Fruit fly (Drosophila melanogaster) whole organism, pupa: ENCODE data around the gene CG15021.

Experiments used
- CG10348 ChIP-seq: fragments of 200-800 bp; sonication (Bioruptor generic); IDR thresholded peaks from 2 replicates; pipeline ENCODE4 v1.3.6; 2022; ENCODE audit warnings: missing biosample characterization, missing genetic modification characterization
- CG12605 ChIP-seq: fragments of 200-800 bp; sonication (Bioruptor generic); IDR thresholded peaks from 2 replicates; pipeline ENCODE4 v1.3.6; 2022; ENCODE audit warnings: missing biosample characterization, missing genetic modification characterization
- CG14655 ChIP-seq: fragments of 200-800 bp; sonication (Bioruptor generic); optimal IDR thresholded peaks from 3 replicates; lab custom pipeline; 2017; ENCODE audit warnings: mild to moderate bottlenecking, missing biosample characterization, missing genetic modification reagents, missing genetic modification characterization
- CG15710 ChIP-seq: fragments of 200-800 bp; sonication (Bioruptor generic); optimal IDR thresholded peaks from 2 replicates; lab custom pipeline; 2018; ENCODE audit warnings: missing biosample characterization, mild to moderate bottlenecking, missing genetic modification characterization, moderate library complexity
- CG32121 ChIP-seq: fragments of 200-800 bp; sonication (Bioruptor generic); IDR thresholded peaks from 2 replicates; pipeline ENCODE4 v1.3.6; 2022; ENCODE audit warnings: missing biosample characterization, missing genetic modification characterization
- CG34367 ChIP-seq: fragments of 200-800 bp; sonication (Bioruptor generic); optimal IDR thresholded peaks from 2 replicates; lab custom pipeline; 2018; ENCODE audit warnings: missing biosample characterization, mild to moderate bottlenecking, missing genetic modification characterization
- CG4496 ChIP-seq: fragments of 200-800 bp; sonication (Bioruptor generic); IDR thresholded peaks from 3 replicates; pipeline ENCODE4 v1.3.6; 2022; ENCODE audit warnings: missing biosample characterization, missing genetic modification characterization
- EcR ChIP-seq: fragments of 200-800 bp; sonication (Bioruptor generic); optimal IDR thresholded peaks from 3 replicates; lab custom pipeline; 2019; ENCODE audit warnings: missing biosample characterization, missing genetic modification characterization, mild to moderate bottlenecking, moderate library complexity, missing genetic modification reagents
- Pif1A ChIP-seq: fragments of 200-800 bp; sonication (Bioruptor generic); optimal IDR thresholded peaks from 3 replicates; lab custom pipeline; 2016; ENCODE audit warnings: missing biosample characterization, missing genetic modification characterization
- Pif1B ChIP-seq: fragments of 200-800 bp; sonication (Bioruptor generic); optimal IDR thresholded peaks from 3 replicates; lab custom pipeline; 2016; ENCODE audit warnings: missing biosample characterization, missing genetic modification characterization
- Snoo ChIP-seq: fragments of 200-800 bp; sonication (Bioruptor generic); optimal IDR thresholded peaks from 3 replicates; lab custom pipeline; 2017; ENCODE audit warnings: missing biosample characterization, mild to moderate bottlenecking, missing genetic modification characterization, inconsistent platforms
- fd96Ca ChIP-seq: fragments of 200-800 bp; sonication (Bioruptor generic); IDR thresholded peaks from 3 replicates; pipeline ENCODE4 v1.3.6; 2022; ENCODE audit warnings: missing biosample characterization, missing genetic modification characterization
- gl ChIP-seq: fragments of 200-800 bp; sonication (Bioruptor generic); optimal IDR thresholded peaks from 2 replicates; lab custom pipeline; 2018; ENCODE audit warnings: missing biosample characterization, mild to moderate bottlenecking, missing genetic modification characterization
- rn ChIP-seq: fragments of 200-800 bp; sonication (Bioruptor generic); IDR thresholded peaks from 2 replicates; pipeline ENCODE4 v1.3.6; 2022; ENCODE audit warnings: missing biosample characterization, missing genetic modification characterization

dm6 chr3L:4412974-4413373, 23.5 kb upstream of the CG15021 start:
- TF ChIP-seq Pif1A (GFP tag; lab: Kevin White, UChicago) (no peak), CG32121 (peak; percentile 67), Snoo (tag; lab: Kevin White, UChicago) (no peak), CG10348 (GFP tag; lab: Robert Waterston, UW) (no peak), gl (tag; lab: Kevin White, UChicago) (no peak), CG12605 (GFP tag; lab: Robert Waterston, UW) (0 out of 2 replicates have a peak, but pooled peaks have one; percentile 39), CG15710 (tag; lab: Kevin White, UChicago) (no peak), CG14655 (no peak), EcR (GFP tag; lab: Kevin White, UChicago) (no peak), CG34367 (tag; lab: Kevin White, UChicago) (no peak), CG4496 (GFP tag; lab: Robert Waterston, UW) (peak; percentile 79), Pif1B (GFP tag; lab: Kevin White, UChicago) (no peak), rn (GFP tag; lab: Robert Waterston, UW) (no peak), fd96Ca (GFP tag; lab: Robert Waterston, UW) (peak; percentile 66; the same call in 1 of the 3 replicates)
